Fruit fly (Drosophila melanogaster) whole organism: ENCODE measurements around the gene CheB38a.

Experiments
- CG8478 ChIP-seq: fragments of >200 bp; optimal IDR thresholded peaks from 2 replicates; lab custom pipeline; 2018; ENCODE audit warnings: inconsistent platforms
- Dll ChIP-seq: fragments of >200 bp; optimal IDR thresholded peaks from 2 replicates; lab custom pipeline; 2017
- EcR ChIP-seq, 2 experiments: fragments of >200 bp; optimal IDR thresholded peaks; 2 replicates each; lab custom pipeline; 2017; ENCODE audit warnings: missing biosample characterization in 2 of 2, missing genetic modification characterization in 2 of 2, missing genetic modification reagents in 2 of 2
- pan ChIP-seq: fragments of >200 bp; optimal IDR thresholded peaks from 2 replicates; lab custom pipeline; 2017
- psq ChIP-seq: fragments of >200 bp; optimal IDR thresholded peaks from 2 replicates; lab custom pipeline; 2017
- usp ChIP-seq: fragments of >200 bp; optimal IDR thresholded peaks from 2 replicates; lab custom pipeline; 2017; ENCODE audit warnings: missing biosample characterization, missing genetic modification characterization, mixed read lengths

dm6 chr2L:20788050-20788449 lies 30.3 kb downstream of the CheB38a start:
- no peak for TF ChIP-seq psq (lab: Kevin White, UChicago)
- TF ChIP-seq usp (GFP tag; lab: Kevin White, UChicago): no peak
- no peak for TF ChIP-seq Dll (lab: Kevin White, UChicago)
- no peak for TF ChIP-seq CG8478
- TF ChIP-seq pan: no peak
- no peak for TF ChIP-seq EcR (GFP tag; optimal IDR thresholded peaks at IDR 0.05; lab: Kevin White, UChicago)
